Fruit fly (Drosophila melanogaster): ENCODE data around the gene Or85a.

Or85a gene

dm6 chr3R:8356626-8357290, 35.2 kb downstream of the Or85a start, which contains the start of gene stck:
stck (plus strand) TSS chr3R:8356978.
- TF ChIP-seq Dll (optimal IDR thresholded peaks at IDR 0.05) = no peak
- no peak for TF ChIP-seq psq (optimal IDR thresholded peaks at IDR 0.05)
- no peak for TF ChIP-seq EcR (GFP tag; optimal IDR thresholded peaks at IDR 0.05)
- no peak for TF ChIP-seq CG8478 (optimal IDR thresholded peaks at IDR 0.05)
- no peak for TF ChIP-seq usp (GFP tag; optimal IDR thresholded peaks at IDR 0.05)
- no peak for TF ChIP-seq pan (optimal IDR thresholded peaks at IDR 0.05)

- TF ChIP-seq psq (optimal IDR thresholded peaks at IDR 0.05) (no peak), usp (GFP tag; optimal IDR thresholded peaks at IDR 0.05) (no peak), CG8478 (optimal IDR thresholded peaks at IDR 0.05) (no peak)
Observed at dm6 chr3R:8357372-8357992, 35.9 kb downstream of the Or85a start.

dm6 chr3R:8358004-8358403, 36.5 kb downstream of the Or85a start:
- TF ChIP-seq psq (optimal IDR thresholded peaks at IDR 0.05) (no peak), EcR (GFP tag; optimal IDR thresholded peaks at IDR 0.05) (no peak), pan (optimal IDR thresholded peaks at IDR 0.05) (no peak), CG8478 (optimal IDR thresholded peaks at IDR 0.05) (no peak)

- TF ChIP-seq psq (optimal IDR thresholded peaks at IDR 0.05) = no peak
- TF ChIP-seq pan (optimal IDR thresholded peaks at IDR 0.05) = no peak
- TF ChIP-seq CG8478 (optimal IDR thresholded peaks at IDR 0.05) = no peak
- no peak for TF ChIP-seq Dll (optimal IDR thresholded peaks at IDR 0.05)
- no peak for TF ChIP-seq EcR (GFP tag; optimal IDR thresholded peaks at IDR 0.05)
- TF ChIP-seq usp (GFP tag; optimal IDR thresholded peaks at IDR 0.05) = no peak
Observed at dm6 chr3R:8362259-8362876, 40.8 kb downstream of the Or85a start, which contains the start of the genes Veneno and CG7963. Veneno (minus strand) TSS chr3R:8362554. CG7963 (plus strand) TSS chr3R:8362826.

- TF ChIP-seq psq (optimal IDR thresholded peaks at IDR 0.05) (no peak), CG8478 (optimal IDR thresholded peaks at IDR 0.05) (no peak), EcR (GFP tag; optimal IDR thresholded peaks at IDR 0.05) (no peak), pan (optimal IDR thresholded peaks at IDR 0.05) (no peak), usp (GFP tag; optimal IDR thresholded peaks at IDR 0.05) (no peak), Dll (optimal IDR thresholded peaks at IDR 0.05) (no peak)
Observed at dm6 chr3R:8368553-8368952, 47.0 kb downstream of the Or85a start.
